Fruit fly (Drosophila melanogaster): ENCODE data around the gene Tk.

DNA sequence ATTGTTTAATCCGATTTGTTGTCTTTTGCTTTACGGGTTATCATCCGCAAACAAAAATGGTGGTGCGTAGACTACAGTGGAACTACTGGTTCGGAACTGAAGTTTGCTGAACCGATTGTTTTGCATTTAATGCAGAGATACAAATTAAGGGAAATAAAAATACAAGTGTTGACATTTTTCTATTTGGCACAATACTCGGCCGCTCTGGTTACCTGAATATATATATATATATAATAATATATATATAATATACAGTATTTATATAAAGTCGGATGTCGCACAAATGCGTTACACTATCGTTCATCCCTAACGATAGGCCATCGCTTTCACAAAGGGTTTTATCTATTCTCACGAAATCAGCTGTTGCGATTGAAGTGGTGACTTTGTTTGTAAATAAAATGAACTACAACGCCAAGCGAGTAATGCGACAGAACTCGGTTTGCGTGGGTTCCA, 11.6 kb upstream of the Tk start, which contains the start of the genes DCAF12 and Spt3:
- TF ChIP-seq CG34406 (GFP tag; optimal IDR thresholded peaks at IDR 0.05) (peak; percentile 62), CG15336 (GFP tag; IDR thresholded peaks at IDR 0.05) (no peak), Sox14 (GFP tag; optimal IDR thresholded peaks at IDR 0.05) (no peak), Hr38 (GFP tag; optimal IDR thresholded peaks at IDR 0.05) (no peak), CG16779 (tag; optimal IDR thresholded peaks at IDR 0.05) (no peak)
